Worm (Caenorhabditis elegans) whole organism, early embryonic: ENCODE data around the gene ZC204.13.

Source experiments
- B0310.2 ChIP-seq: sonication (generic microtip); optimal IDR thresholded peaks from 2 replicates; lab custom pipeline; 2016; ENCODE audit warnings: mild to moderate bottlenecking, missing genetic modification characterization, missing compliant biosample characterization
- aly-1 ChIP-seq: sonication (generic microtip); optimal IDR thresholded peaks from 2 replicates; lab custom pipeline; 2016; ENCODE audit warnings: missing genetic modification characterization, missing compliant biosample characterization
- ama-1 ChIP-seq: fragments of 150-350 bp; optimal IDR thresholded peaks from 2 replicates; lab custom pipeline; 2014
- ceh-13 ChIP-seq: fragments of 200-800 bp; sonication (Bioruptor generic); optimal IDR thresholded peaks from 2 replicates; lab custom pipeline; 2018; ENCODE audit warnings: mild to moderate bottlenecking, missing genetic modification characterization, missing compliant biosample characterization
- ets-7 ChIP-seq: sonication (generic microtip); optimal IDR thresholded peaks from 2 replicates; lab custom pipeline; 2016; ENCODE audit warnings: missing genotype, missing genetic modification characterization, missing compliant biosample characterization
- hmg-4 ChIP-seq: fragments of 200-800 bp; sonication (Bioruptor generic); optimal IDR thresholded peaks from 2 replicates; lab custom pipeline; 2018; ENCODE audit warnings: mild to moderate bottlenecking, missing genetic modification characterization, missing compliant biosample characterization
- hnd-1 ChIP-seq: sonication (generic microtip); optimal IDR thresholded peaks from 2 replicates; lab custom pipeline; 2016; ENCODE audit warnings: missing genetic modification characterization, missing compliant biosample characterization
- scrt-1 ChIP-seq: fragments of 200-800 bp; sonication (Bioruptor generic); IDR thresholded peaks from 2 replicates; pipeline ENCODE4 v1.3.6; 2022; ENCODE audit warnings: missing genetic modification characterization, missing compliant biosample characterization
- tbx-11 ChIP-seq: fragments of 200-800 bp; sonication (Bioruptor generic); IDR thresholded peaks from 2 replicates; pipeline ENCODE4 v1.3.6; 2022; ENCODE audit warnings: missing genetic modification characterization, missing compliant biosample characterization
- tbx-37 ChIP-seq: fragments of 200-800 bp; sonication (Bioruptor generic); conservative IDR thresholded peaks from 2 replicates; pipeline ENCODE4 v1.3.6; 2022; ENCODE audit warnings: missing genetic modification reagents, missing genetic modification characterization, missing compliant biosample characterization
- tra-4 ChIP-seq: sonication (generic microtip); optimal IDR thresholded peaks from 2 replicates; lab custom pipeline; 2017; ENCODE audit warnings: missing genetic modification characterization, missing compliant biosample characterization

- no peak for TF ChIP-seq aly-1 (tag; lab: Kevin White, UChicago)
- no peak for TF ChIP-seq hnd-1 (tag; lab: Kevin White, UChicago)
- no peak for TF ChIP-seq tbx-37 (GFP tag; lab: Robert Waterston, UW)
- TF ChIP-seq ama-1 (lab: Kevin White, UChicago): no peak
- no peak for TF ChIP-seq ceh-13 (GFP tag; lab: Kevin White, UChicago)
- no peak for TF ChIP-seq tbx-11 (GFP tag; lab: Robert Waterston, UW)
- TF ChIP-seq scrt-1 (GFP tag; lab: Robert Waterston, UW): no peak
- no peak for TF ChIP-seq ets-7
- TF ChIP-seq tra-4: no peak
- TF ChIP-seq B0310.2 (tag; lab: Kevin White, UChicago): no peak
- no peak for TF ChIP-seq hmg-4 (GFP tag; lab: Kevin White, UChicago)
These were observed 36.2 kb downstream of the ZC204.13 start, which contains the start of gene fbxa-160 for ce11 chrII:1624572-1624971.
